Worm (Caenorhabditis elegans): Measurements from ENCODE around the gene T22C8.4.

- TF ChIP-seq ztf-29 (GFP tag; IDR thresholded peaks at IDR 0.05) (no peak), flt-1 (GFP tag; IDR thresholded peaks at IDR 0.05) (no peak), klf-2 (GFP tag; conservative IDR thresholded peaks at IDR 0.05) (no peak), tab-1 (GFP tag; IDR thresholded peaks at IDR 0.05) (no peak), T22C8.4 (GFP tag; IDR thresholded peaks at IDR 0.05) (no peak), ref-1 (GFP tag; conservative IDR thresholded peaks at IDR 0.05) (no peak)
Observed at ce11 chrII:8599214-8599613, 24.1 kb downstream of the T22C8.4 start, which contains the start of gene F28C6.5.
